Worm (Caenorhabditis elegans) whole organism, early embryonic: Measurements from ENCODE around the gene F10D2.8.

Source experiments
- B0310.2 ChIP-seq: sonication (generic microtip); optimal IDR thresholded peaks from 2 replicates; lab custom pipeline; 2016; ENCODE audit warnings: mild to moderate bottlenecking, missing genetic modification characterization, missing compliant biosample characterization
- ama-1 ChIP-seq: fragments of 150-350 bp; optimal IDR thresholded peaks from 2 replicates; lab custom pipeline; 2014
- ceh-13 ChIP-seq: fragments of 200-800 bp; sonication (Bioruptor generic); optimal IDR thresholded peaks from 2 replicates; lab custom pipeline; 2018; ENCODE audit warnings: mild to moderate bottlenecking, missing genetic modification characterization, missing compliant biosample characterization
- flt-1 ChIP-seq: fragments of 200-800 bp; sonication (Bioruptor generic); IDR thresholded peaks from 2 replicates; pipeline ENCODE4 v1.3.6; 2022; ENCODE audit warnings: missing genetic modification characterization, missing compliant biosample characterization
- hmbx-1 ChIP-seq: sonication (generic microtip); optimal IDR thresholded peaks from 2 replicates; lab custom pipeline; 2016; ENCODE audit warnings: mild to moderate bottlenecking, missing genetic modification characterization, missing compliant biosample characterization
- sea-1 ChIP-seq: fragments of 200-800 bp; sonication (Bioruptor generic); conservative IDR thresholded peaks from 2 replicates; pipeline ENCODE4 v1.3.6; 2022; ENCODE audit warnings: missing genetic modification characterization, missing compliant biosample characterization
- tra-4 ChIP-seq: sonication (generic microtip); optimal IDR thresholded peaks from 2 replicates; lab custom pipeline; 2017; ENCODE audit warnings: missing genetic modification characterization, missing compliant biosample characterization

DNA sequence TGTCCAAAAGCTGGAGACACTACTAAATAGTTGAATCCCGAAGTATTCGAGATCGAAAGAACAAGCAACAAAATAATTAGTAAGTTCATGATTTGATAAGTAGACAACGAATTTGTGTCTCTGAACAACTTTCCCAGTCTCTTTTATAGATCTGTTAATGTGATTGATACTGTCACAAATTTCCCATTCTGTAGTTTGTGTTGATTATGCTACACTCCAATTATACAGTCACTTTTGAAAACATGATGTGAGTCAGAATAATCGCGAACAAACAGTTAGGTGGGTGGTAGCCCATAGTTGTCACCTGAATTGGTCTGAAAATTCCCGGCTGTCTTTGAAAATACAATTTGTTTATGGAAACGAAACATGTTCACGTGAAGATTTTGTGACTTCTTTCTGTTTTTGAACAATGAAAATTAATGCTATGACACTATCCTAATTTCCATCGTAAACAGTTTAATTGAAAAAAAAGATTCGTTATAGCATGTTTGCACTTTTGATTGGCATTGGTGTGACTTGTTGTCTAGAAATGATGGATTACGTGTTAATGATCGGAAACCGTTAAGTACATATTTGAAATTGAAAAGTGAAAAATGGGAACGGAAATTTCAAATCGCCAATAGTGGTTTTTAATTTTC lies 13.1 kb upstream of the F10D2.8 start, which contains the start of gene ugt-41:
- TF ChIP-seq sea-1, result no peak
- TF ChIP-seq tra-4 (tag; lab: Kevin White, UChicago), result no peak
- TF ChIP-seq ceh-13, result no peak
- no peak for TF ChIP-seq B0310.2
- no peak for TF ChIP-seq hmbx-1
- no peak for TF ChIP-seq flt-1 (GFP tag; lab: Robert Waterston, UW)
- no peak for TF ChIP-seq ama-1
